Fruit fly (Drosophila melanogaster) whole organism, prepupa: ENCODE measurements around the gene Edc3.

ENCODE experiments used
- Blimp-1 ChIP-seq: fragments of 200-800 bp; sonication (Bioruptor generic); optimal IDR thresholded peaks from 3 replicates; lab custom pipeline; 2017; ENCODE audit warnings: missing biosample characterization, missing genetic modification characterization, mild to moderate bottlenecking, moderate library complexity, missing genetic modification reagents
- CG10631 ChIP-seq: fragments of 200-800 bp; sonication (Bioruptor generic); optimal IDR thresholded peaks from 2 replicates; lab custom pipeline; 2016; ENCODE audit warnings: missing biosample characterization, missing genetic modification characterization
- CG10669 ChIP-seq: fragments of 200-800 bp; sonication (Bioruptor generic); optimal IDR thresholded peaks from 3 replicates; lab custom pipeline; 2018; ENCODE audit warnings: missing biosample characterization, mild to moderate bottlenecking, missing genetic modification characterization, moderate library complexity
- CG11294 ChIP-seq: fragments of 200-800 bp; sonication (Bioruptor generic); IDR thresholded peaks from 2 replicates; pipeline ENCODE4 v1.3.6; 2022; ENCODE audit warnings: missing biosample characterization, missing genetic modification characterization
- CG11762 ChIP-seq: fragments of 200-800 bp; sonication (Bioruptor generic); optimal IDR thresholded peaks from 3 replicates; lab custom pipeline; 2016; ENCODE audit warnings: missing biosample characterization, missing genetic modification characterization; ENCODE audit not compliant: insufficient read depth
- CG11902 ChIP-seq: fragments of 200-800 bp; sonication (Bioruptor generic); optimal IDR thresholded peaks from 3 replicates; lab custom pipeline; 2016; ENCODE audit warnings: missing biosample characterization, missing genetic modification characterization
- CG15336 ChIP-seq: fragments of 200-800 bp; sonication (Bioruptor generic); IDR thresholded peaks from 2 replicates; pipeline ENCODE4 v1.3.6; 2022; ENCODE audit warnings: missing biosample characterization, missing genetic modification characterization
- CG31627 ChIP-seq: fragments of 200-800 bp; sonication (Bioruptor generic); optimal IDR thresholded peaks from 3 replicates; lab custom pipeline; 2016; ENCODE audit warnings: missing biosample characterization, missing genetic modification characterization
- CG34406 ChIP-seq: fragments of 200-800 bp; sonication (Bioruptor generic); optimal IDR thresholded peaks from 3 replicates; lab custom pipeline; 2016; ENCODE audit warnings: missing biosample characterization, missing genetic modification characterization
- CG4318 ChIP-seq: fragments of 200-800 bp; sonication (Bioruptor generic); optimal IDR thresholded peaks from 3 replicates; lab custom pipeline; 2017; ENCODE audit warnings: missing biosample characterization, mild to moderate bottlenecking, missing genetic modification characterization
- CG6163 ChIP-seq: fragments of 200-800 bp; sonication (Bioruptor generic); IDR thresholded peaks from 3 replicates; pipeline ENCODE4 v1.3.6; 2022; ENCODE audit warnings: missing biosample characterization, missing genetic modification characterization
- CG6276 ChIP-seq: fragments of 200-800 bp; sonication (Bioruptor generic); optimal IDR thresholded peaks from 2 replicates; lab custom pipeline; 2017; ENCODE audit warnings: missing biosample characterization, mild to moderate bottlenecking, missing genetic modification characterization
- CG6808 ChIP-seq: fragments of 200-800 bp; sonication (Bioruptor generic); optimal IDR thresholded peaks from 3 replicates; lab custom pipeline; 2017; ENCODE audit warnings: missing biosample characterization, missing genetic modification characterization, mild to moderate bottlenecking, moderate library complexity, missing genetic modification reagents
- CG6854 ChIP-seq: fragments of 200-800 bp; sonication (Bioruptor generic); optimal IDR thresholded peaks from 2 replicates; lab custom pipeline; 2017; ENCODE audit warnings: missing biosample characterization, mild to moderate bottlenecking, missing genetic modification characterization
- CG7368 ChIP-seq: fragments of 200-800 bp; sonication (Bioruptor generic); optimal IDR thresholded peaks from 3 replicates; lab custom pipeline; 2016; ENCODE audit warnings: missing biosample characterization, missing genetic modification characterization
- CG8119 ChIP-seq: fragments of 200-800 bp; sonication (Bioruptor generic); IDR thresholded peaks from 3 replicates; pipeline ENCODE4 v1.3.6; 2022; ENCODE audit warnings: missing biosample characterization, missing genetic modification characterization
- CG8632 ChIP-seq: fragments of 200-800 bp; sonication (Bioruptor generic); optimal IDR thresholded peaks from 3 replicates; lab custom pipeline; 2016; ENCODE audit warnings: missing biosample characterization, missing genetic modification characterization
- CG9139 ChIP-seq: fragments of 200-800 bp; sonication (Bioruptor generic); optimal IDR thresholded peaks from 3 replicates; lab custom pipeline; 2017; ENCODE audit warnings: missing biosample characterization, mild to moderate bottlenecking, missing genetic modification characterization
- Eip78C ChIP-seq: fragments of 200-800 bp; sonication (Bioruptor generic); peaks from one replicate; lab custom pipeline; 2016; ENCODE audit warnings: missing biosample characterization, missing genetic modification characterization
- Ets21C ChIP-seq: fragments of 200-800 bp; sonication (Bioruptor generic); optimal IDR thresholded peaks from 3 replicates; lab custom pipeline; 2016; ENCODE audit warnings: missing biosample characterization, missing genetic modification characterization
- Ets96B ChIP-seq: fragments of 200-800 bp; optimal IDR thresholded peaks from 2 replicates; lab custom pipeline; 2019; ENCODE audit warnings: missing biosample characterization, mild to moderate bottlenecking, missing genetic modification characterization, moderate library complexity
- Gug ChIP-seq: fragments of 200-800 bp; sonication (Bioruptor generic); IDR thresholded peaks from 2 replicates; pipeline ENCODE4 v1.3.6; 2022; ENCODE audit warnings: missing biosample characterization, missing genetic modification characterization
- Hr38 ChIP-seq: sonication (Bioruptor generic); optimal IDR thresholded peaks from 2 replicates; lab custom pipeline; 2016; ENCODE audit warnings: missing biosample characterization, missing genetic modification characterization
- Hr39 ChIP-seq: fragments of 200-800 bp; sonication (Bioruptor generic); optimal IDR thresholded peaks from 2 replicates; lab custom pipeline; 2016; ENCODE audit warnings: missing biosample characterization, missing genetic modification characterization
- Hr4 ChIP-seq: fragments of 200-800 bp; sonication (Bioruptor generic); optimal IDR thresholded peaks from 3 replicates; lab custom pipeline; 2016; ENCODE audit warnings: missing biosample characterization, missing genetic modification characterization
- Lpt ChIP-seq: fragments of 200-800 bp; sonication (Bioruptor generic); optimal IDR thresholded peaks from 3 replicates; lab custom pipeline; 2016; ENCODE audit warnings: missing biosample characterization, missing genetic modification characterization
- Met ChIP-seq: fragments of 200-800 bp; sonication (Bioruptor generic); optimal IDR thresholded peaks from 3 replicates; lab custom pipeline; 2016; ENCODE audit warnings: missing biosample characterization, missing genetic modification characterization
- OdsH ChIP-seq: fragments of 200-800 bp; sonication (Bioruptor generic); optimal IDR thresholded peaks from 3 replicates; lab custom pipeline; 2016; ENCODE audit warnings: missing biosample characterization, missing genetic modification characterization
- Smox ChIP-seq: fragments of 200-800 bp; sonication (Bioruptor generic); optimal IDR thresholded peaks from 3 replicates; lab custom pipeline; 2016; ENCODE audit warnings: missing biosample characterization, missing genetic modification characterization
- Sox14 ChIP-seq: fragments of 200-800 bp; sonication (Bioruptor generic); optimal IDR thresholded peaks from 3 replicates; lab custom pipeline; 2016; ENCODE audit warnings: missing biosample characterization, missing genetic modification characterization
- achi ChIP-seq: fragments of 200-800 bp; sonication (Bioruptor generic); optimal IDR thresholded peaks from 3 replicates; lab custom pipeline; 2016; ENCODE audit warnings: missing biosample characterization, missing genetic modification characterization
- dsx ChIP-seq: fragments of 200-800 bp; optimal IDR thresholded peaks from 3 replicates; lab custom pipeline; 2019; ENCODE audit warnings: missing biosample characterization, mild to moderate bottlenecking, missing genetic modification characterization, moderate library complexity; ENCODE audit not compliant: poor library complexity, severe bottlenecking
- eg ChIP-seq: fragments of 200-800 bp; sonication (Bioruptor generic); IDR thresholded peaks from 3 replicates; pipeline ENCODE4 v1.3.6; 2022; ENCODE audit warnings: missing biosample characterization, missing genetic modification characterization
- esn ChIP-seq: fragments of 200-800 bp; sonication (Bioruptor generic); optimal IDR thresholded peaks from 2 replicates; lab custom pipeline; 2016; ENCODE audit warnings: missing biosample characterization, mild to moderate bottlenecking, missing genetic modification characterization, moderate library complexity
- fd59A ChIP-seq: fragments of 200-800 bp; sonication (Bioruptor generic); optimal IDR thresholded peaks from 2 replicates; lab custom pipeline; 2017; ENCODE audit warnings: missing biosample characterization, mild to moderate bottlenecking, missing genetic modification characterization, missing genetic modification reagents
- fd85E ChIP-seq: fragments of 200-800 bp; sonication (Bioruptor generic); optimal IDR thresholded peaks from 3 replicates; lab custom pipeline; 2016; ENCODE audit warnings: missing biosample characterization, missing genetic modification characterization
- lz ChIP-seq: fragments of 200-800 bp; sonication (Bioruptor generic); optimal IDR thresholded peaks from 3 replicates; lab custom pipeline; 2016; ENCODE audit warnings: missing biosample characterization, missing genetic modification characterization
- salr ChIP-seq, 2 experiments: fragments of 200-800 bp; sonication (Bioruptor generic); optimal IDR thresholded peaks; 3 replicates each; lab custom pipeline; 2016 to 2018; ENCODE audit warnings: missing biosample characterization in 2 of 2, missing genetic modification characterization in 2 of 2, mild to moderate bottlenecking in 1 of 2
- spab ChIP-seq: fragments of 200-800 bp; sonication (Bioruptor generic); optimal IDR thresholded peaks from 2 replicates; lab custom pipeline; 2017; ENCODE audit warnings: missing biosample characterization, mild to moderate bottlenecking, missing genetic modification characterization, missing genetic modification reagents
- svp ChIP-seq: fragments of 200-800 bp; sonication (Bioruptor generic); peaks from one replicate; lab custom pipeline; 2016; ENCODE audit warnings: missing biosample characterization, missing genetic modification characterization
- topi ChIP-seq: fragments of 200-800 bp; sonication (Bioruptor generic); optimal IDR thresholded peaks from 3 replicates; lab custom pipeline; 2016; ENCODE audit warnings: missing biosample characterization, missing genetic modification characterization
- vri ChIP-seq: fragments of 200-800 bp; sonication (Bioruptor generic); optimal IDR thresholded peaks from 3 replicates; lab custom pipeline; 2016; ENCODE audit warnings: missing biosample characterization, mild to moderate bottlenecking, missing genetic modification characterization

Edc3 gene

dm6 chr3L:17569737-17570546 lies 40.3 kb upstream of the Edc3 start (continued):
- TF ChIP-seq lz (GFP tag; lab: Kevin White, UChicago): no peak
- TF ChIP-seq esn (GFP tag; lab: Kevin White, UChicago): peak; percentile 37
- TF ChIP-seq Met (GFP tag; lab: Kevin White, UChicago): peak; percentile 21
- TF ChIP-seq CG8632 (GFP tag; lab: Kevin White, UChicago): no peak
- peak; percentile 39 for TF ChIP-seq Hr39
- no peak for TF ChIP-seq CG31627 (GFP tag; lab: Kevin White, UChicago)
- no peak for TF ChIP-seq CG9139 (GFP tag; lab: Kevin White, UChicago)
- 0 out of 3 replicates have a peak, but pooled peaks have one; percentile 13 for TF ChIP-seq CG6163
- TF ChIP-seq Eip78C (GFP tag; lab: Kevin White, UChicago): peak; percentile 60
- no peak for TF ChIP-seq Hr38 (GFP tag; lab: Kevin White, UChicago)
- no peak for TF ChIP-seq OdsH (GFP tag; lab: Kevin White, UChicago)
- peak; percentile 4 for TF ChIP-seq topi (GFP tag; lab: Kevin White, UChicago)
- TF ChIP-seq Hr4 (GFP tag; lab: Kevin White, UChicago): no peak
- TF ChIP-seq CG15336 (GFP tag; lab: Robert Waterston, UW): no peak
- TF ChIP-seq Sox14 (GFP tag; lab: Kevin White, UChicago): peak; percentile 54
- TF ChIP-seq CG6276 (GFP tag; lab: Kevin White, UChicago): no peak
- TF ChIP-seq svp: peak; percentile 83
- no peak for TF ChIP-seq Gug (GFP tag; lab: Robert Waterston, UW)
- no peak for TF ChIP-seq spab
- peak; percentile 54 for TF ChIP-seq dsx (GFP tag; lab: Kevin White, UChicago)
- TF ChIP-seq CG7368 (GFP tag; lab: Kevin White, UChicago): no peak
- peak; percentile 43 for TF ChIP-seq Smox (GFP tag; lab: Kevin White, UChicago)
- no peak for TF ChIP-seq fd85E
- TF ChIP-seq CG6854 (GFP tag; lab: Kevin White, UChicago): peak; percentile 32
- TF ChIP-seq CG11294 (GFP tag; lab: Robert Waterston, UW): no peak
- TF ChIP-seq CG34406: no peak

- peak; percentile 22 for TF ChIP-seq vri
- no peak for TF ChIP-seq svp
Measured at dm6 chr3L:17568698-17569097, 39.0 kb upstream of the Edc3 start.

- peak; percentile 53 for TF ChIP-seq CG6854 (GFP tag; lab: Kevin White, UChicago)
- peak; percentile 83 for TF ChIP-seq CG4318 (GFP tag; lab: Kevin White, UChicago)
- peak; percentile 58 for TF ChIP-seq Ets21C
- TF ChIP-seq CG8632 (GFP tag; lab: Kevin White, UChicago): peak; percentile 88
- peak; percentile 69 for TF ChIP-seq Lpt (GFP tag; lab: Kevin White, UChicago)
- peak; percentile 79 for TF ChIP-seq Gug (GFP tag; lab: Robert Waterston, UW)
- TF ChIP-seq CG8119 (GFP tag; lab: Robert Waterston, UW): peak; percentile 86
- TF ChIP-seq Ets96B (tag; lab: Kevin White, UChicago): peak; percentile 83
- peak; percentile 95 for TF ChIP-seq Eip78C (GFP tag; lab: Kevin White, UChicago)
- peak; percentile 76 for TF ChIP-seq CG11762 (GFP tag; lab: Kevin White, UChicago)
- TF ChIP-seq achi (GFP tag; lab: Kevin White, UChicago): peak; percentile 88
- TF ChIP-seq CG6276 (GFP tag; lab: Kevin White, UChicago): peak; percentile 85
- TF ChIP-seq CG6808: peak; percentile 81
- peak; percentile 72 for TF ChIP-seq Sox14 (GFP tag; lab: Kevin White, UChicago)
- peak; percentile 78 for TF ChIP-seq spab
- TF ChIP-seq CG10669 (GFP tag; lab: Kevin White, UChicago): peak; percentile 81
- TF ChIP-seq CG10631 (GFP tag; lab: Kevin White, UChicago): peak; percentile 83
- peak; percentile 89 for TF ChIP-seq CG15336 (GFP tag; lab: Robert Waterston, UW)
- TF ChIP-seq Hr4 (GFP tag; lab: Kevin White, UChicago): peak; percentile 83
- TF ChIP-seq esn (GFP tag; lab: Kevin White, UChicago): peak; percentile 86
- peak; percentile 77 for TF ChIP-seq fd59A (GFP tag; lab: Kevin White, UChicago)
- TF ChIP-seq Blimp-1 (GFP tag; lab: Kevin White, UChicago): peak; percentile 98
- no peak for TF ChIP-seq fd85E
- peak; percentile 90 for TF ChIP-seq OdsH (GFP tag; lab: Kevin White, UChicago)
- peak; percentile 27 to 75 for TF ChIP-seq salr (GFP tag; optimal IDR thresholded peaks at IDR 0.05; lab: Kevin White, UChicago)
- TF ChIP-seq CG9139 (GFP tag; lab: Kevin White, UChicago): peak; percentile 28
- TF ChIP-seq CG11902 (GFP tag; lab: Kevin White, UChicago): peak; percentile 81
- peak; percentile 73 for TF ChIP-seq vri
- peak; percentile 88 for TF ChIP-seq eg
Measured at dm6 chr3L:17566335-17567242, 36.9 kb upstream of the Edc3 start.
